Fruit fly (Drosophila melanogaster) whole organism, embryonic: Measurements from ENCODE around the gene Jhbp13.

Experiments
- Awh ChIP-seq: fragments of 200-800 bp; sonication (Bioruptor generic); IDR thresholded peaks from 2 replicates; pipeline ENCODE4, ENCODE4 v1.3.6; 2022; ENCODE audit warnings: missing biosample characterization, missing genetic modification characterization
- BtbVII ChIP-seq: fragments of 200-800 bp; sonication (Bioruptor generic); optimal IDR thresholded peaks from 3 replicates; lab custom pipeline; 2017; ENCODE audit warnings: missing biosample characterization, mild to moderate bottlenecking, missing genetic modification characterization
- CG10565 ChIP-seq: fragments of 200-800 bp; sonication (Bioruptor generic); optimal IDR thresholded peaks from 3 replicates; lab custom pipeline; 2016; ENCODE audit warnings: missing biosample characterization, mild to moderate bottlenecking, missing genetic modification characterization
- CG12299 ChIP-seq: fragments of 200-800 bp; sonication (Bioruptor generic); optimal IDR thresholded peaks from 2 replicates; lab custom pipeline; 2018; ENCODE audit warnings: missing biosample characterization, mild to moderate bottlenecking, missing genetic modification characterization
- CG1233 ChIP-seq: fragments of 200-800 bp; sonication (Bioruptor generic); optimal IDR thresholded peaks from 4 replicates; lab custom pipeline; 2018; ENCODE audit warnings: missing biosample characterization, mild to moderate bottlenecking, missing genetic modification characterization
- CG12391 ChIP-seq: fragments of 200-800 bp; sonication (Bioruptor generic); optimal IDR thresholded peaks from 3 replicates; lab custom pipeline; 2018; ENCODE audit warnings: missing biosample characterization, mild to moderate bottlenecking, missing genetic modification characterization, moderate library complexity
- CG12942 ChIP-seq: fragments of 200-800 bp; sonication (Bioruptor generic); optimal IDR thresholded peaks from 3 replicates; lab custom pipeline; 2016; ENCODE audit warnings: missing biosample characterization, missing genetic modification characterization
- CG13775 ChIP-seq: fragments of 200-800 bp; sonication (Bioruptor generic); optimal IDR thresholded peaks from 3 replicates; lab custom pipeline; 2017; ENCODE audit warnings: missing biosample characterization, mild to moderate bottlenecking, missing genetic modification characterization
- CG14014 ChIP-seq: fragments of 200-800 bp; sonication (Bioruptor generic); IDR thresholded peaks from 2 replicates; pipeline ENCODE4 v1.3.6; 2022; ENCODE audit warnings: missing biosample characterization, missing genetic modification characterization
- CG17829 ChIP-seq: fragments of 200-800 bp; optimal IDR thresholded peaks from 2 replicates; lab custom pipeline; 2019; ENCODE audit warnings: missing biosample characterization, mild to moderate bottlenecking, missing genetic modification characterization, moderate library complexity
- CG18619 ChIP-seq: fragments of 200-800 bp; sonication (Bioruptor generic); optimal IDR thresholded peaks from 3 replicates; lab custom pipeline; 2017; ENCODE audit warnings: missing biosample characterization, mild to moderate bottlenecking, missing genetic modification characterization
- CG30403 ChIP-seq: fragments of 200-800 bp; sonication (Bioruptor generic); optimal IDR thresholded peaks from 3 replicates; lab custom pipeline; 2016; ENCODE audit warnings: missing biosample characterization, missing genetic modification characterization
- CG3163 ChIP-seq: fragments of 200-800 bp; sonication (Bioruptor generic); optimal IDR thresholded peaks from 3 replicates; lab custom pipeline; 2016; ENCODE audit warnings: missing biosample characterization, missing genetic modification characterization
- CG34422 ChIP-seq: fragments of 200-800 bp; sonication (Bioruptor generic); IDR thresholded peaks from 3 replicates; pipeline ENCODE4 v1.3.6; 2022; ENCODE audit warnings: missing biosample characterization, missing genetic modification characterization
- CG3838 ChIP-seq: fragments of 200-800 bp; sonication (Bioruptor generic); optimal IDR thresholded peaks from 3 replicates; lab custom pipeline; 2016; ENCODE audit warnings: missing biosample characterization, missing genetic modification characterization
- CG5953 ChIP-seq: fragments of 200-800 bp; sonication (Bioruptor generic); IDR thresholded peaks from 2 replicates; pipeline ENCODE4 v1.3.6; 2022; ENCODE audit warnings: missing biosample characterization, missing genetic modification characterization
- CG6765 ChIP-seq: fragments of 200-800 bp; sonication (Bioruptor generic); optimal IDR thresholded peaks from 3 replicates; lab custom pipeline; 2017; ENCODE audit warnings: missing biosample characterization, mild to moderate bottlenecking, missing genetic modification characterization
- CG6854 ChIP-seq: fragments of 200-800 bp; sonication (Bioruptor generic); optimal IDR thresholded peaks from 3 replicates; lab custom pipeline; 2017; ENCODE audit warnings: missing biosample characterization, mild to moderate bottlenecking, missing genetic modification characterization
- CG7271 ChIP-seq: fragments of 200-800 bp; sonication (Bioruptor generic); optimal IDR thresholded peaks from 2 replicates; lab custom pipeline; 2018; ENCODE audit warnings: missing biosample characterization, mild to moderate bottlenecking, missing genetic modification characterization, moderate library complexity
- CG7963 ChIP-seq: fragments of 200-800 bp; sonication (Bioruptor generic); IDR thresholded peaks from 3 replicates; pipeline ENCODE4 v1.3.6; 2022; ENCODE audit warnings: missing biosample characterization, missing genetic modification characterization; ENCODE audit not compliant: partially characterized antibody
- CG9817 ChIP-seq: fragments of 200-800 bp; sonication (Bioruptor generic); optimal IDR thresholded peaks from 2 replicates; lab custom pipeline; 2018; ENCODE audit warnings: missing biosample characterization, mild to moderate bottlenecking, missing genetic modification characterization, moderate library complexity
- CG9876 ChIP-seq: fragments of 200-800 bp; sonication (Bioruptor generic); optimal IDR thresholded peaks from 2 replicates; lab custom pipeline; 2016; ENCODE audit warnings: missing biosample characterization, missing genetic modification characterization
- CoRest ChIP-seq: fragments of 200-800 bp; sonication (Bioruptor generic); optimal IDR thresholded peaks from 3 replicates; lab custom pipeline; 2018; ENCODE audit warnings: missing biosample characterization, mild to moderate bottlenecking, missing genetic modification characterization, moderate library complexity
- Elba2 ChIP-seq: fragments of 200-800 bp; sonication (Bioruptor generic); optimal IDR thresholded peaks from 3 replicates; lab custom pipeline; 2016; ENCODE audit warnings: missing biosample characterization, missing genetic modification characterization
- HLH54F ChIP-seq: fragments of 200-800 bp; sonication (Bioruptor generic); optimal IDR thresholded peaks from 3 replicates; lab custom pipeline; 2016; ENCODE audit warnings: missing biosample characterization, missing genetic modification characterization
- Hey ChIP-seq: fragments of 200-800 bp; sonication (Bioruptor generic); optimal IDR thresholded peaks from 3 replicates; lab custom pipeline; 2018; ENCODE audit warnings: missing biosample characterization, mild to moderate bottlenecking, missing genetic modification characterization
- Hr39 ChIP-seq: fragments of >200 bp; optimal IDR thresholded peaks from 2 replicates; lab custom pipeline; 2017
- Hsf ChIP-seq: fragments of 200-800 bp; sonication (Bioruptor generic); optimal IDR thresholded peaks from 3 replicates; lab custom pipeline; 2016; ENCODE audit warnings: missing biosample characterization, missing genetic modification characterization
- Lim3 ChIP-seq: fragments of 200-800 bp; sonication (Bioruptor generic); IDR thresholded peaks from 2 replicates; pipeline ENCODE4 v1.3.6; 2022; ENCODE audit warnings: missing biosample characterization, missing genetic modification characterization
- Meics ChIP-seq: fragments of 200-800 bp; sonication (Bioruptor generic); optimal IDR thresholded peaks from 2 replicates; lab custom pipeline; 2017; ENCODE audit warnings: missing biosample characterization, mild to moderate bottlenecking, missing genetic modification characterization
- NC2β ChIP-seq: fragments of 200-800 bp; sonication (Bioruptor generic); optimal IDR thresholded peaks from 2 replicates; lab custom pipeline; 2016; ENCODE audit warnings: missing biosample characterization, missing genetic modification characterization
- NFAT ChIP-seq: fragments of 200-800 bp; sonication (Bioruptor generic); IDR thresholded peaks from 2 replicates; pipeline ENCODE4 v1.3.6; 2022; ENCODE audit warnings: missing biosample characterization, missing genetic modification characterization
- Oaz ChIP-seq: fragments of 200-800 bp; sonication (Bioruptor generic); IDR thresholded peaks from 2 replicates; pipeline ENCODE4 v1.3.6; 2022; ENCODE audit warnings: missing biosample characterization, missing genetic modification characterization
- Six4 ChIP-seq: fragments of 200-800 bp; sonication (Bioruptor generic); optimal IDR thresholded peaks from 2 replicates; lab custom pipeline; 2016; ENCODE audit warnings: missing biosample characterization, missing genetic modification characterization
- Sry-β ChIP-seq: fragments of 200-800 bp; sonication (Bioruptor generic); optimal IDR thresholded peaks from 2 replicates; lab custom pipeline; 2018; ENCODE audit warnings: missing biosample characterization, mild to moderate bottlenecking, missing genetic modification characterization, moderate library complexity
- Vsx1 ChIP-seq: fragments of 200-800 bp; sonication (Bioruptor generic); optimal IDR thresholded peaks from 2 replicates; lab custom pipeline; 2017; ENCODE audit warnings: missing biosample characterization, mild to moderate bottlenecking, missing genetic modification characterization, missing genetic modification reagents
- YL-1 ChIP-seq: fragments of 200-800 bp; sonication (Bioruptor generic); optimal IDR thresholded peaks from 3 replicates; lab custom pipeline; 2017; ENCODE audit warnings: missing biosample characterization, mild to moderate bottlenecking, missing genetic modification characterization
- bigmax ChIP-seq: fragments of 200-800 bp; sonication (Bioruptor generic); optimal IDR thresholded peaks from 2 replicates; lab custom pipeline; 2018; ENCODE audit warnings: missing biosample characterization, mild to moderate bottlenecking, missing genetic modification characterization
- cad ChIP-seq: fragments of >200 bp; optimal IDR thresholded peaks from 2 replicates; lab custom pipeline; 2017; ENCODE audit warnings: missing biosample characterization, missing genetic modification characterization
- en ChIP-seq: fragments of 200-800 bp; sonication (Bioruptor generic); optimal IDR thresholded peaks from 2 replicates; lab custom pipeline; 2016; ENCODE audit warnings: missing biosample characterization, missing genetic modification characterization
- ewg ChIP-seq: fragments of 200-800 bp; sonication (Bioruptor generic); optimal IDR thresholded peaks from 3 replicates; lab custom pipeline; 2017; ENCODE audit warnings: mild to moderate bottlenecking, missing biosample characterization, missing genetic modification reagents, missing genetic modification characterization
- eyg ChIP-seq: fragments of 200-800 bp; sonication (Bioruptor generic); optimal IDR thresholded peaks from 3 replicates; lab custom pipeline; 2016; ENCODE audit warnings: missing biosample characterization, missing genetic modification characterization
- lmd ChIP-seq: fragments of 200-800 bp; sonication (Bioruptor generic); IDR thresholded peaks from 2 replicates; pipeline ENCODE4 v1.3.6; 2022; ENCODE audit warnings: missing biosample characterization, missing genetic modification characterization
- mirr ChIP-seq: fragments of 200-800 bp; sonication (Bioruptor generic); optimal IDR thresholded peaks from 3 replicates; lab custom pipeline; 2018; ENCODE audit warnings: missing biosample characterization, mild to moderate bottlenecking, missing genetic modification characterization
- odd ChIP-seq: fragments of 200-800 bp; sonication (Bioruptor generic); optimal IDR thresholded peaks from 2 replicates; lab custom pipeline; 2017; ENCODE audit warnings: missing biosample characterization, mild to moderate bottlenecking, missing genetic modification characterization
- org-1 ChIP-seq: fragments of 200-800 bp; sonication (Bioruptor generic); optimal IDR thresholded peaks from 2 replicates; lab custom pipeline; 2017; ENCODE audit warnings: missing biosample characterization, missing genetic modification characterization
- pum ChIP-seq: fragments of 200-800 bp; sonication (Bioruptor generic); optimal IDR thresholded peaks from 2 replicates; lab custom pipeline; 2016; ENCODE audit warnings: missing biosample characterization, missing genetic modification characterization
- ranshi ChIP-seq: fragments of 200-800 bp; sonication (Bioruptor generic); IDR thresholded peaks from 2 replicates; pipeline ENCODE4 v1.3.6; 2022; ENCODE audit warnings: missing biosample characterization, missing genetic modification characterization
- ro ChIP-seq: fragments of 200-800 bp; sonication (Bioruptor generic); IDR thresholded peaks from 2 replicates; pipeline ENCODE4 v1.3.6; 2022; ENCODE audit warnings: missing biosample characterization, missing genetic modification characterization
- sima ChIP-seq: fragments of 200-800 bp; sonication (Bioruptor generic); optimal IDR thresholded peaks from 2 replicates; lab custom pipeline; 2016; ENCODE audit warnings: missing biosample characterization, missing genetic modification characterization
- slou ChIP-seq: fragments of 200-800 bp; sonication (Bioruptor generic); optimal IDR thresholded peaks from 3 replicates; lab custom pipeline; 2016; ENCODE audit warnings: missing biosample characterization, missing genetic modification characterization
- sob ChIP-seq: fragments of 200-800 bp; sonication (Bioruptor generic); IDR thresholded peaks from 2 replicates; pipeline ENCODE4 v1.3.6; 2022; ENCODE audit warnings: missing biosample characterization, missing genetic modification characterization
- zf30C ChIP-seq: fragments of 200-800 bp; sonication (Bioruptor generic); optimal IDR thresholded peaks from 3 replicates; lab custom pipeline; 2018; ENCODE audit warnings: missing biosample characterization, mild to moderate bottlenecking, missing genetic modification characterization

The Jhbp13 gene

dm6 chr2L:13286456-13286855, 46.7 kb downstream of the Jhbp13 start, which contains the start of the genes Drep4 and Uvrag:
TSS of gene Drep4 (minus strand) at chr2L:13286462.
TSS of gene Uvrag (plus strand) at chr2L:13286777.
- TF ChIP-seq ewg (GFP tag; lab: Kevin White, UChicago) (peak; percentile 47), CG3838 (no peak), CG18619 (GFP tag; lab: Kevin White, UChicago) (peak; percentile 64), CG30403 (GFP tag; lab: Kevin White, UChicago) (peak; percentile 85), CG6854 (GFP tag; lab: Kevin White, UChicago) (no peak), Hey (tag; lab: Kevin White, UChicago) (no peak), HLH54F (GFP tag; lab: Kevin White, UChicago) (no peak), sob (peak; percentile 62; the same call in 1 of the 2 replicates), eyg (GFP tag; lab: Kevin White, UChicago) (no peak), sima (GFP tag; lab: Kevin White, UChicago) (no peak), Elba2 (GFP tag; lab: Kevin White, UChicago) (no peak), Hsf (GFP tag; lab: Kevin White, UChicago) (no peak), YL-1 (GFP tag; lab: Kevin White, UChicago) (peak; percentile 50), Six4 (peak; percentile 17), cad (GFP tag; lab: Kevin White, UChicago) (no peak), CG13775 (peak; percentile 77), CG12299 (peak; percentile 59), ro (GFP tag; lab: Robert Waterston, UW) (no peak), slou (peak; percentile 57), Awh (GFP tag; lab: Robert Waterston, UW) (no peak), CG6765 (GFP tag; lab: Kevin White, UChicago) (peak; percentile 35), CG7963 (GFP tag; lab: Robert Waterston, UW) (no peak), pum (GFP tag; lab: Kevin White, UChicago) (no peak), CG1233 (peak; percentile 39), mirr (no peak), CG3163 (GFP tag; lab: Kevin White, UChicago) (no peak), CG10565 (no peak), ranshi (GFP tag; lab: Robert Waterston, UW) (0 out of 2 replicates have a peak, but pooled peaks have one; percentile 57), zf30C (GFP tag; lab: Kevin White, UChicago) (no peak), CG9876 (no peak), BtbVII (GFP tag; lab: Kevin White, UChicago) (no peak), CG34422 (GFP tag; lab: Robert Waterston, UW) (0 out of 3 replicates have a peak, but pooled peaks have one; percentile 14), odd (GFP tag; lab: Kevin White, UChicago) (peak; percentile 5), Sry-β (GFP tag; lab: Kevin White, UChicago) (peak; percentile 97), CG5953 (GFP tag; lab: Robert Waterston, UW) (no peak), NFAT (GFP tag; lab: Robert Waterston, UW) (peak; percentile 44; the same call in 1 of the 2 replicates), Meics (GFP tag; lab: Kevin White, UChicago) (peak; percentile 69), CG17829 (tag; lab: Kevin White, UChicago) (peak; percentile 81), CG12391 (no peak), en (GFP tag; lab: Kevin White, UChicago) (no peak), NC2β (GFP tag; lab: Kevin White, UChicago) (no peak), CG14014 (no peak), CoRest (tag; lab: Kevin White, UChicago) (peak; percentile 88), CG7271 (no peak), Hr39 (no peak), lmd (peak; percentile 40; the same call in 1 of the 2 replicates), CG12942 (peak; percentile 48), Vsx1 (GFP tag; lab: Kevin White, UChicago) (no peak), CG9817 (tag; lab: Kevin White, UChicago) (peak; percentile 71), bigmax (GFP tag; lab: Kevin White, UChicago) (no peak), Lim3 (GFP tag; lab: Robert Waterston, UW) (no peak), org-1 (GFP tag; lab: Kevin White, UChicago) (no peak), Oaz (GFP tag; lab: Robert Waterston, UW) (no peak)
